Worm (Caenorhabditis elegans) whole organism, L4/young adult: ENCODE measurements around the gene nspg-3.

Experiments
- W03F9.2 ChIP-seq: fragments of 150-350 bp; optimal IDR thresholded peaks from 2 replicates; lab custom pipeline; 2014; ENCODE audit warnings: missing biosample characterization, missing genetic modification characterization
- dao-5 ChIP-seq: sonication (generic microtip); optimal IDR thresholded peaks from 2 replicates; lab custom pipeline; 2016; ENCODE audit warnings: missing genotype, missing genetic modification characterization, moderate library complexity, missing compliant biosample characterization
- him-1 ChIP-seq: sonication (generic microtip); optimal IDR thresholded peaks from 2 replicates; lab custom pipeline; 2016; ENCODE audit warnings: missing genotype, missing genetic modification reagents, missing genetic modification characterization, missing compliant biosample characterization

The nspg-3 gene

DNA sequence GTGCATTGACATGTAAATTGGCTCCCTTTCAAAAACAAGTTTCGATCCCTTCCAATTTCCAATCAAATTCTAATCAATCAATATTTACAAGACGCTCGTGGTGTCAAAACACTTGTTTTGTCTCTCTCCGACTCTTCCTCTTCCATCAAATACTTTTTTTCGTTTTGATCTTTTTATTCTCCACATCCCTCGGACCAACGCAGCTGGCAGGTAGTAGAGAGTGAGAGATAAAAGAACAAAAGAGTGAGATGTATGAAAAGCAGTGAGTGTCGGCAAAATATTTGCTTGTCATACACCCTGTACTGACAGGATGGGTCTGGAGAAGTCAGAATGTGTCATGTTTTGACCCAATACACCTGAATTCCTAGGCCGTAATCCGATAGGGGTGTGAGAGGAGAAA lies 45.1 kb downstream of the nspg-3 start:
- TF ChIP-seq dao-5: no peak
- TF ChIP-seq him-1 (tag; lab: Kevin White, UChicago): no peak
- no peak for TF ChIP-seq W03F9.2 (tag; lab: Kevin White, UChicago)

DNA sequence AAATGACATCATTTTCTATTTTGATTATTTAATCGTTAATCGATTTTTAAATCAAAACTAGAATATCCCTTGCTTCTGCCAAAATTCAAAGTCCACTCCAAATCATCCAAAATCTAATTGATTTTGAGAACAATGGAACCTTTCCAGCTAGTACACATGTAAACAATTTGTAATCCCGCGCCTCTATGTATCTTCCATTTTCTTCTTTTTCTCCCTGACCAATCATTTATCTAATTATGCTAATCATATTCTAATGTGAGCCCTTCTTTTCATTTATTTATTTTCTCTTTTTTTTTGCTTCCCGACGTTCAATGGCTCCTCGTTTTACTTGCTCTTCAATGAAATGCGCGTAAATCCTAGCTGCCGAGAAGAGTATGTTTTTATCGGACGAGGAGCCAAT lies 46.6 kb downstream of the nspg-3 start:
- TF ChIP-seq him-1 (tag; lab: Kevin White, UChicago): no peak
- no peak for TF ChIP-seq dao-5
- no peak for TF ChIP-seq W03F9.2 (tag; lab: Kevin White, UChicago)

DNA sequence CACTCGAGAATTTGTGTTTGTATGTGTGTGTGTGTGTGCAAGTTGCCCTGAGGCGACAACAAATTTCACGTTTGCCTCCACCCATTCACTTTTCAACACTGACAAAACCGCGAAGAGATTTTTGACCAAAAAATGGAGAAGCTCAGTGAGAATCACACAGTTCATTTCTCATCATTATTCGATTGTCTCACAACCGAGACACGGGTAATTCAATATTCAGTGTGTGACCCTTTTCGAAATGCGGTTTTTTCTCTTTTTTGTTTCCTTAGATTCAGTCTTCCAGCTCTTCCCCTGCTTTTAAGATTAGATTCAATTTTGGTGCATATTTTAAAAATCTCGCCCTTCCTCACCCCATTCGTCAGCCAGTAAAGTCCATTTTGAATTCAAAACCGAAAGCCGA lies 47.9 kb downstream of the nspg-3 start:
- no peak for TF ChIP-seq dao-5
- TF ChIP-seq him-1 (tag; lab: Kevin White, UChicago): no peak
- TF ChIP-seq W03F9.2 (tag; lab: Kevin White, UChicago): no peak
